Worm (Caenorhabditis elegans) whole organism, L3 larva: ENCODE data around the gene F55G11.8.
A peak's percentile ranks its signal among the peaks of the same experiment; 100 is the strongest.

Experiments used
- ZK546.5 ChIP-seq: sonication (generic microtip); optimal IDR thresholded peaks from 2 replicates; lab custom pipeline; 2017; ENCODE audit warnings: missing biosample characterization, missing genetic modification characterization
- egl-27 ChIP-seq: sonication (generic microtip); optimal IDR thresholded peaks from 4 replicates; lab custom pipeline; 2017; ENCODE audit warnings: missing biosample characterization, missing genetic modification reagents, missing genetic modification characterization
- egl-5 ChIP-seq: fragments of 150-350 bp; optimal IDR thresholded peaks from 2 replicates; lab custom pipeline; 2017; ENCODE audit warnings: missing biosample characterization, missing genetic modification reagents, missing genetic modification characterization, inconsistent platforms
- elt-1 ChIP-seq: fragments of 150-350 bp; optimal IDR thresholded peaks from 2 replicates; lab custom pipeline; 2014; ENCODE audit warnings: missing biosample characterization, missing genetic modification characterization
- elt-2 ChIP-seq: sonication (generic microtip); optimal IDR thresholded peaks from 2 replicates; lab custom pipeline; 2016; ENCODE audit warnings: missing genetic modification reagents, mild to moderate bottlenecking, missing genetic modification characterization, missing compliant biosample characterization
- elt-3 ChIP-seq, 3 experiments: fragments of 150-350 bp in 1 of 3; sonication (generic microtip) in 2 of 3; optimal IDR thresholded peaks; 2 replicates in 2 of 3; 4 replicates in 1 of 3; lab custom pipeline; 2014 to 2017; ENCODE audit warnings: missing biosample characterization in 3 of 3, missing genetic modification characterization in 3 of 3
- eor-1 ChIP-seq, 2 experiments: fragments of 150-350 bp; optimal IDR thresholded peaks; 2 replicates each; lab custom pipeline; 2014 to 2018; ENCODE audit warnings: missing biosample characterization in 2 of 2, missing genetic modification characterization in 2 of 2
- jun-1 ChIP-seq: fragments of 150-350 bp; optimal IDR thresholded peaks from 2 replicates; lab custom pipeline; 2014; ENCODE audit warnings: missing biosample characterization, missing genetic modification reagents, missing genetic modification characterization
- lin-39 ChIP-seq: fragments of 150-350 bp; optimal IDR thresholded peaks from 2 replicates; lab custom pipeline; 2018; ENCODE audit warnings: missing biosample characterization, missing genetic modification reagents, missing genetic modification characterization
- mdl-1 ChIP-seq: fragments of 150-350 bp; optimal IDR thresholded peaks from 2 replicates; lab custom pipeline; 2014; ENCODE audit warnings: missing biosample characterization, missing genetic modification characterization
- nhr-11 ChIP-seq: fragments of 150-350 bp; optimal IDR thresholded peaks from 2 replicates; lab custom pipeline; 2014; ENCODE audit warnings: missing biosample characterization, missing genetic modification characterization
- nhr-23 ChIP-seq: fragments of 150-350 bp; optimal IDR thresholded peaks from 2 replicates; lab custom pipeline; 2014; ENCODE audit warnings: missing biosample characterization, missing genetic modification reagents, missing genetic modification characterization
- nhr-237 ChIP-seq: fragments of 150-350 bp; optimal IDR thresholded peaks from 2 replicates; lab custom pipeline; 2014; ENCODE audit warnings: missing biosample characterization, missing genetic modification characterization
- nhr-25 ChIP-seq: sonication (generic microtip); optimal IDR thresholded peaks from 2 replicates; lab custom pipeline; 2017; ENCODE audit warnings: missing biosample characterization, missing genetic modification characterization
- pqm-1 ChIP-seq: fragments of 150-350 bp; optimal IDR thresholded peaks from 2 replicates; lab custom pipeline; 2017; ENCODE audit warnings: missing biosample characterization, missing genetic modification characterization, inconsistent platforms
- skn-1 ChIP-seq: fragments of 150-350 bp; optimal IDR thresholded peaks from 2 replicates; lab custom pipeline; 2014; ENCODE audit warnings: missing biosample characterization, missing genetic modification characterization
- snpc-4 ChIP-seq: fragments of 150-350 bp; optimal IDR thresholded peaks from 2 replicates; lab custom pipeline; 2014; ENCODE audit warnings: missing biosample characterization, missing genetic modification characterization

Gene F55G11.8

DNA sequence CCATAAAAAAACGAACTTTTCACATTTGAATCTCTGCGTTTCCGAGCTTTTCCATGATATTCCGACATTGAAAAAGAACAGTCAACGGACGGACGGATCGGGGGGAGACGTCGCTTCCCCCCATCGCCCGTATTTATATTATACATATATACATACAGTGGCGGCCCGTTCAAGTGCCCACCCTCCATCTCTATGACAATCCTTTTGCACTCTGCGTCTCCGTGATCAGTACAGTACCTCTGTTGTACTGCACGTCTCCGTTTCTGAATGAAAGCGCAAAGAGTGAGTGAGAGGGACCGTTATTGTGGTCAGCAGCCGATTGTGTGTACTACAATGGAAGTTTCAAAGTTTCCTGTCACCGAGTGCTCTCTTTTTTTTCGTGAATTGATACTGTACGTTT is 36.5 kb downstream of the F55G11.8 start:
- TF ChIP-seq nhr-23 (tag; lab: Kevin White, UChicago), result peak; percentile 29
- TF ChIP-seq nhr-11 (tag; lab: Kevin White, UChicago), result no peak

DNA sequence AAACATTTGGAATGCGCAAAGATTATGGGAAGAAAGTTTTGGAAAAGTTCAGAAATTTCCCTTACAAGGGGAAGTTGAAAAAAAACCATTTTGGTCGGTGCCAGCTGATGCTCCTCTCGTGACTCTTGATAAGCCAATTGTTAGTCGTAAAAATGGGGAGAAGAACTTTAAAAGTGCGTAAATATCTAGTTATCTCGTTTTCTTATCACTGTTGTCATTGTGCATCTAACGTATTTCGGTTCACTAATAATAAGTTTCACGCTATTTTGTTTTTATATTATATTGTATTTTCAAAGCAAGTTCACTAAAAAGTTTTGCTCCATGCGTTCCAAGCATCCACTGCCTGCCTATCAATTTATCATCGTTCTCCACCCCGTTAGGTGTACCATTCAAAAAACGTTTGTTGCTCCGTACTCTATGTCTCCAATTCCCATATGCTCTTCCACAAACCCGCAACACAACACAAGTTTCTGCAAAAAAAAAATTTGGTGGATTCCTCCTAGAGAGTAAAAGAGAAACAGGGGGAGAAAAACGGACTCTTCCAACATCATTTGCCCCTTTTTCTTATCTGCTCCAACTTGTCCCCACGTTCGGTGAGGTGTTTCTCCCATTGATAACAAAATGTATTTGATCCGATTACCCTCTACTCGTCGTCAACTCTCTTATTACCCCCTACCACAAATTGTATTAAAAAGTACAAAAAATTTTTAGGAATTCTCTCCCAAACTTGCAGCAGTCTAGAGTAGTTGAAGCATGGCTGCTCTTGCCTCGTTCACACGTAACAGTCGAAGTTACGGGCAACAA is 46.0 kb downstream of the F55G11.8 start, which contains the start of gene mbk-2:
TSS of gene mbk-2 (plus strand) at position 754 of the 804 bp plus-strand sequence.
- TF ChIP-seq ZK546.5 (tag; lab: Kevin White, UChicago) (no peak), elt-2 (tag; lab: Kevin White, UChicago) (peak; percentile 77), elt-3 (tag; optimal IDR thresholded peaks at IDR 0.05; lab: Kevin White, UChicago) (no peak), pqm-1 (tag; lab: Kevin White, UChicago) (peak; percentile 66), jun-1 (tag; lab: Kevin White, UChicago) (no peak), egl-27 (tag; lab: Kevin White, UChicago) (no peak)

DNA sequence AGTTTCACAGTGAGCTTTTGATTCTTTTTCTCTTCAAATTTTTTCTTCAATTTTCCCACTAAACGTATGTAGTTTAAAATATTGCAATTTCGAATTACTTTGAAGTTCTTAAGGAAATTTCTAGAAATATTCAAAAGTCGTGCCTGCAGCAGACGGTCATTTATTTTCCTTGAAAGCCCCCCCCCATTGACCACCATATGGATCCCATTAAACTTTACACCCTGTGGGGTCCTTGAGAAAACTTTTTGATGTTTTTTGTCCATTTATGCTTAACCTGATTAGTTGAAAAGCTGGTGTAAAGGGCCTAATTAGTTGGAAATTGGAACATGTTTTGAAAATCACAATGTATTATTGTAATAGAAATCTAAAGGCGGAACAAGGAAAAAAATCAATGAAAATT is 46.9 kb downstream of the F55G11.8 start:
- TF ChIP-seq nhr-11 (tag; lab: Kevin White, UChicago) (no peak), nhr-237 (tag; lab: Kevin White, UChicago) (no peak), mdl-1 (tag; lab: Kevin White, UChicago) (no peak), eor-1 (tag; optimal IDR thresholded peaks at IDR 0.05; lab: Kevin White, UChicago) (no peak)

DNA sequence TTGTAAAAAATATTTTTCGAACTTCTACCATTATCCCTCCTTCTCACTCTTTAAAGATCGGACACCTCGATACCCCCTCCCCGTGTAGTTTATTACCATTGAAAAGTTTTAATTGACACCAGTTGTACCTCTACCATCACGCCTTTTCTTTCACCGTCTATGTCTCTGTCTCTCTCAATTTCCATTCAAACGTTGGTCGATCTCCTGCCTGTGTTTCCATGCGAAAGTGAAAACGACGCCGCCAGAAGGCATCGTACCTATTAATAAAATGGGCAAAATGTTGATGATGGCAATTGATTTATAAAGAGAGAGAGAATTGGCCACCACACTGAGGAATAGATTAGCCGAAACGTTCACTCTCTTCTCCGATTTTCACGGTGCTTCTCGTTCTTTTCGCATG is 50.6 kb downstream of the F55G11.8 start:
- TF ChIP-seq egl-5 (tag; lab: Kevin White, UChicago) (peak; percentile 62), elt-1 (tag; lab: Kevin White, UChicago) (peak; percentile 52), lin-39 (tag; lab: Kevin White, UChicago) (no peak), nhr-25 (peak; percentile 59)

DNA sequence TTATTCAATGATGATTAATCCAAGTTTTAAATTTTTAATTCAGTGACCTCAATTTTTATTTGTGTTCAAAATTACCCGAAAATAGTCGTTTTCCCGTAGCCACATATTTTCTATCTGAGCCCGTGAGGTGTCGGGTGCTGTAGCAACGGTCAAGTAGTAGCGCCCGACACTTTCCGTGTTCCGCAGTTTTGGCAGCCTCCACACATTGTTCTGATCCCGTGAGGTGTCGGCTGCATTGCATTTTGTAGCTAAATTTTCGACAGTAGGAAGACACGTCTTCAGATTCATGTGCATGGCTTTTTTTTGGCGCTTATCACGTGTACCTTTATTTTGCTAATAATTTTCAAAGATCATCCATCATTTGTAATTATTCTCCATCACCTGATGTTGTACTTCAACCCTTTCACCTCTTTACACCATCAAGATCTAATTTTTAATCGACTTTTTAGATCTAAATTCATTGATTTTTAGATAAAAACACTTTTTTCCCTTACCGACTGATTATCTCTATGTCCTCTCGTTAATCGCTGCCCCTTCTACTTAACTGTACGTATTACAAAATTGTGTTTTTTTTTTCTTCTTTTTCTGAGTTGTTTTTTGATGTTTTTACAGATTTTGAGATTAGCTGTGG is 51.2 kb downstream of the F55G11.8 start:
- TF ChIP-seq elt-1 (tag; lab: Kevin White, UChicago) (peak; percentile 97), skn-1 (tag; lab: Kevin White, UChicago) (no peak), snpc-4 (tag; lab: Kevin White, UChicago) (peak; percentile 24)
